Fruit fly (Drosophila melanogaster) whole organism, pupa: ENCODE results near the gene Gss2.

Experiments
- CG10348 ChIP-seq: fragments of 200-800 bp; sonication (Bioruptor generic); IDR thresholded peaks from 2 replicates; pipeline ENCODE4 v1.3.6; 2022; ENCODE audit warnings: missing biosample characterization, missing genetic modification characterization
- CG12605 ChIP-seq: fragments of 200-800 bp; sonication (Bioruptor generic); IDR thresholded peaks from 2 replicates; pipeline ENCODE4 v1.3.6; 2022; ENCODE audit warnings: missing biosample characterization, missing genetic modification characterization
- CG13204 ChIP-seq: fragments of 200-800 bp; sonication (Bioruptor generic); optimal IDR thresholded peaks from 2 replicates; lab custom pipeline; 2018; ENCODE audit warnings: missing biosample characterization, mild to moderate bottlenecking, missing genetic modification characterization, moderate library complexity
- CG14655 ChIP-seq: fragments of 200-800 bp; sonication (Bioruptor generic); optimal IDR thresholded peaks from 3 replicates; lab custom pipeline; 2017; ENCODE audit warnings: mild to moderate bottlenecking, missing biosample characterization, missing genetic modification reagents, missing genetic modification characterization
- CG15710 ChIP-seq: fragments of 200-800 bp; sonication (Bioruptor generic); optimal IDR thresholded peaks from 2 replicates; lab custom pipeline; 2018; ENCODE audit warnings: missing biosample characterization, mild to moderate bottlenecking, missing genetic modification characterization, moderate library complexity
- CG17806 ChIP-seq: fragments of 200-800 bp; sonication (Bioruptor generic); optimal IDR thresholded peaks from 2 replicates; lab custom pipeline; 2018; ENCODE audit warnings: missing biosample characterization, mild to moderate bottlenecking, missing genetic modification characterization, moderate library complexity
- CG32121 ChIP-seq: fragments of 200-800 bp; sonication (Bioruptor generic); IDR thresholded peaks from 2 replicates; pipeline ENCODE4 v1.3.6; 2022; ENCODE audit warnings: missing biosample characterization, missing genetic modification characterization
- CG34367 ChIP-seq: fragments of 200-800 bp; sonication (Bioruptor generic); optimal IDR thresholded peaks from 2 replicates; lab custom pipeline; 2018; ENCODE audit warnings: missing biosample characterization, mild to moderate bottlenecking, missing genetic modification characterization
- CG4496 ChIP-seq: fragments of 200-800 bp; sonication (Bioruptor generic); IDR thresholded peaks from 3 replicates; pipeline ENCODE4 v1.3.6; 2022; ENCODE audit warnings: missing biosample characterization, missing genetic modification characterization
- CG8159 ChIP-seq: fragments of 200-800 bp; sonication (Bioruptor generic); optimal IDR thresholded peaks from 3 replicates; lab custom pipeline; 2018; ENCODE audit warnings: missing biosample characterization, mild to moderate bottlenecking, missing genetic modification characterization, moderate library complexity
- CG8301 ChIP-seq: fragments of 200-800 bp; sonication (Bioruptor generic); optimal IDR thresholded peaks from 2 replicates; lab custom pipeline; 2018; ENCODE audit warnings: missing biosample characterization, mild to moderate bottlenecking, missing genetic modification characterization
- CG9948 ChIP-seq: fragments of 200-800 bp; sonication (Bioruptor generic); optimal IDR thresholded peaks from 2 replicates; lab custom pipeline; 2018; ENCODE audit warnings: missing biosample characterization, mild to moderate bottlenecking, missing genetic modification characterization, moderate library complexity
- D1 ChIP-seq: fragments of 200-800 bp; sonication (Bioruptor generic); optimal IDR thresholded peaks from 2 replicates; lab custom pipeline; 2018; ENCODE audit warnings: missing biosample characterization, mild to moderate bottlenecking, missing genetic modification characterization, moderate library complexity
- EcR ChIP-seq: fragments of 200-800 bp; sonication (Bioruptor generic); optimal IDR thresholded peaks from 3 replicates; lab custom pipeline; 2019; ENCODE audit warnings: missing biosample characterization, missing genetic modification characterization, mild to moderate bottlenecking, moderate library complexity, missing genetic modification reagents
- Ets98B ChIP-seq: fragments of 200-800 bp; sonication (Bioruptor generic); IDR thresholded peaks from 2 replicates; pipeline ENCODE4 v1.3.6; 2022; ENCODE audit warnings: missing biosample characterization, missing genetic modification characterization
- Pif1A ChIP-seq: fragments of 200-800 bp; sonication (Bioruptor generic); optimal IDR thresholded peaks from 3 replicates; lab custom pipeline; 2016; ENCODE audit warnings: missing biosample characterization, missing genetic modification characterization
- Pif1B ChIP-seq: fragments of 200-800 bp; sonication (Bioruptor generic); optimal IDR thresholded peaks from 3 replicates; lab custom pipeline; 2016; ENCODE audit warnings: missing biosample characterization, missing genetic modification characterization
- Snoo ChIP-seq: fragments of 200-800 bp; sonication (Bioruptor generic); optimal IDR thresholded peaks from 3 replicates; lab custom pipeline; 2017; ENCODE audit warnings: missing biosample characterization, mild to moderate bottlenecking, missing genetic modification characterization, inconsistent platforms
- fd96Ca ChIP-seq: fragments of 200-800 bp; sonication (Bioruptor generic); IDR thresholded peaks from 3 replicates; pipeline ENCODE4 v1.3.6; 2022; ENCODE audit warnings: missing biosample characterization, missing genetic modification characterization
- gl ChIP-seq: fragments of 200-800 bp; sonication (Bioruptor generic); optimal IDR thresholded peaks from 2 replicates; lab custom pipeline; 2018; ENCODE audit warnings: missing biosample characterization, mild to moderate bottlenecking, missing genetic modification characterization
- rn ChIP-seq: fragments of 200-800 bp; sonication (Bioruptor generic); IDR thresholded peaks from 2 replicates; pipeline ENCODE4 v1.3.6; 2022; ENCODE audit warnings: missing biosample characterization, missing genetic modification characterization

The Gss2 gene

dm6 chrX:17875695-17876094 is 23.8 kb upstream of the Gss2 start:
- TF ChIP-seq Ets98B (GFP tag; lab: Robert Waterston, UW) (no peak), CG12605 (GFP tag; lab: Robert Waterston, UW) (no peak), gl (tag; lab: Kevin White, UChicago) (no peak), Pif1A (no peak), CG4496 (no peak; the same call in 2 of the 3 replicates), CG13204 (GFP tag; lab: Kevin White, UChicago) (no peak), fd96Ca (GFP tag; lab: Robert Waterston, UW) (no peak), Snoo (tag; lab: Kevin White, UChicago) (no peak), CG32121 (GFP tag; lab: Robert Waterston, UW) (no peak), CG15710 (tag; lab: Kevin White, UChicago) (no peak), CG34367 (tag; lab: Kevin White, UChicago) (no peak), CG8159 (tag; lab: Kevin White, UChicago) (no peak)

dm6 chrX:17876518-17876917 is 23.0 kb upstream of the Gss2 start:
- TF ChIP-seq rn (GFP tag; lab: Robert Waterston, UW), result no peak
- TF ChIP-seq CG8159 (tag; lab: Kevin White, UChicago), result no peak
- TF ChIP-seq Pif1B, result no peak
- TF ChIP-seq fd96Ca (GFP tag; lab: Robert Waterston, UW), result no peak
- no peak for TF ChIP-seq CG9948
- no peak for TF ChIP-seq CG17806 (tag; lab: Kevin White, UChicago)
- no peak for TF ChIP-seq CG4496
- TF ChIP-seq Snoo (tag; lab: Kevin White, UChicago), result no peak
- TF ChIP-seq CG34367 (tag; lab: Kevin White, UChicago), result no peak
- no peak for TF ChIP-seq CG15710 (tag; lab: Kevin White, UChicago)
- TF ChIP-seq CG8301 (tag; lab: Kevin White, UChicago), result no peak
- no peak for TF ChIP-seq Pif1A

dm6 chrX:17877974-17878373 is 21.5 kb upstream of the Gss2 start:
- TF ChIP-seq CG4496, result 0 out of 3 replicates have a peak, but pooled peaks have one; percentile 26
- TF ChIP-seq CG34367 (tag; lab: Kevin White, UChicago), result no peak
- TF ChIP-seq EcR (GFP tag; lab: Kevin White, UChicago), result no peak

- TF ChIP-seq Pif1B, result no peak
- TF ChIP-seq Snoo (tag; lab: Kevin White, UChicago), result peak; percentile 17
- TF ChIP-seq CG14655, result no peak
- no peak for TF ChIP-seq D1 (tag; lab: Kevin White, UChicago)
- 0 out of 2 replicates have a peak, but pooled peaks have one; percentile 8 for TF ChIP-seq rn (GFP tag; lab: Robert Waterston, UW)
- no peak for TF ChIP-seq CG17806 (tag; lab: Kevin White, UChicago)
- peak; percentile 80 for TF ChIP-seq CG4496
- TF ChIP-seq Pif1A, result peak; percentile 5
- TF ChIP-seq CG32121 (GFP tag; lab: Robert Waterston, UW), result peak; percentile 40; the same call in 1 of the 2 replicates
- peak; percentile 59 for TF ChIP-seq gl (tag; lab: Kevin White, UChicago)
- TF ChIP-seq CG34367 (tag; lab: Kevin White, UChicago), result peak; percentile 31
- no peak for TF ChIP-seq CG10348 (GFP tag; lab: Robert Waterston, UW)
- no peak for TF ChIP-seq CG8159 (tag; lab: Kevin White, UChicago)
- no peak for TF ChIP-seq CG9948
- peak; percentile 98 for TF ChIP-seq EcR (GFP tag; lab: Kevin White, UChicago)
- TF ChIP-seq fd96Ca (GFP tag; lab: Robert Waterston, UW), result peak; percentile 38; the same call in 1 of the 3 replicates
- TF ChIP-seq CG12605 (GFP tag; lab: Robert Waterston, UW), result peak; percentile 83
- peak; percentile 50 for TF ChIP-seq CG13204 (GFP tag; lab: Kevin White, UChicago)
- no peak for TF ChIP-seq CG15710 (tag; lab: Kevin White, UChicago)
- no peak for TF ChIP-seq CG8301 (tag; lab: Kevin White, UChicago)
- peak; percentile 73 for TF ChIP-seq Ets98B (GFP tag; lab: Robert Waterston, UW)
- TF ChIP-seq, all 21 proteins: peak for 12
Observed at dm6 chrX:17878632-17879033, 20.9 kb upstream of the Gss2 start.

- no peak for TF ChIP-seq rn (GFP tag; lab: Robert Waterston, UW)
- TF ChIP-seq CG8301 (tag; lab: Kevin White, UChicago), result peak; percentile 38
- no peak for TF ChIP-seq CG10348 (GFP tag; lab: Robert Waterston, UW)
- no peak for TF ChIP-seq fd96Ca (GFP tag; lab: Robert Waterston, UW)
- peak; percentile 70 for TF ChIP-seq CG14655
- no peak; the same call in 2 of the 3 replicates for TF ChIP-seq CG4496
- peak; percentile 35 for TF ChIP-seq D1 (tag; lab: Kevin White, UChicago)
- no peak; the same call in 1 of the 2 replicates for TF ChIP-seq Ets98B (GFP tag; lab: Robert Waterston, UW)
- TF ChIP-seq Pif1B, result peak; percentile 69
- peak; percentile 72 for TF ChIP-seq CG8159 (tag; lab: Kevin White, UChicago)
- peak; percentile 57 for TF ChIP-seq CG13204 (GFP tag; lab: Kevin White, UChicago)
- TF ChIP-seq Snoo (tag; lab: Kevin White, UChicago), result peak; percentile 49
- TF ChIP-seq CG9948, result peak; percentile 49
- TF ChIP-seq CG32121 (GFP tag; lab: Robert Waterston, UW), result no peak
- TF ChIP-seq CG15710 (tag; lab: Kevin White, UChicago), result peak; percentile 61
- TF ChIP-seq CG17806 (tag; lab: Kevin White, UChicago), result peak; percentile 53
- peak; percentile 8 for TF ChIP-seq Pif1A
- TF ChIP-seq CG12605 (GFP tag; lab: Robert Waterston, UW), result no peak
- TF ChIP-seq CG34367 (tag; lab: Kevin White, UChicago), result peak; percentile 19
- peak; percentile 14 for TF ChIP-seq EcR (GFP tag; lab: Kevin White, UChicago)
- TF ChIP-seq gl (tag; lab: Kevin White, UChicago), result peak; percentile 39
Observed at dm6 chrX:17879211-17879897, 20.1 kb upstream of the Gss2 start.
